Worm (Caenorhabditis elegans) whole organism, early embryonic: ENCODE data around the gene Y47D7A.2.

Source experiments
- B0310.2 ChIP-seq: sonication (generic microtip); optimal IDR thresholded peaks from 2 replicates; lab custom pipeline; 2016; ENCODE audit warnings: mild to moderate bottlenecking, missing genetic modification characterization, missing compliant biosample characterization
- F13C5.2 ChIP-seq: sonication (generic microtip); optimal IDR thresholded peaks from 2 replicates; lab custom pipeline; 2017; ENCODE audit warnings: mild to moderate bottlenecking, missing genetic modification characterization, inconsistent platforms, missing compliant biosample characterization
- aly-1 ChIP-seq: sonication (generic microtip); optimal IDR thresholded peaks from 2 replicates; lab custom pipeline; 2016; ENCODE audit warnings: missing genetic modification characterization, missing compliant biosample characterization
- ama-1 ChIP-seq: fragments of 150-350 bp; optimal IDR thresholded peaks from 2 replicates; lab custom pipeline; 2014
- ceh-13 ChIP-seq: fragments of 200-800 bp; sonication (Bioruptor generic); optimal IDR thresholded peaks from 2 replicates; lab custom pipeline; 2018; ENCODE audit warnings: mild to moderate bottlenecking, missing genetic modification characterization, missing compliant biosample characterization
- ceh-36 ChIP-seq: sonication (generic microtip); optimal IDR thresholded peaks from 2 replicates; lab custom pipeline; 2016; ENCODE audit warnings: missing genetic modification characterization, inconsistent platforms, missing compliant biosample characterization
- ets-7 ChIP-seq: sonication (generic microtip); optimal IDR thresholded peaks from 2 replicates; lab custom pipeline; 2016; ENCODE audit warnings: missing genotype, missing genetic modification characterization, missing compliant biosample characterization
- flt-1 ChIP-seq: fragments of 200-800 bp; sonication (Bioruptor generic); IDR thresholded peaks from 2 replicates; pipeline ENCODE4 v1.3.6; 2022; ENCODE audit warnings: missing genetic modification characterization, missing compliant biosample characterization
- hmbx-1 ChIP-seq: sonication (generic microtip); optimal IDR thresholded peaks from 2 replicates; lab custom pipeline; 2016; ENCODE audit warnings: mild to moderate bottlenecking, missing genetic modification characterization, missing compliant biosample characterization
- hmg-4 ChIP-seq: fragments of 200-800 bp; sonication (Bioruptor generic); optimal IDR thresholded peaks from 2 replicates; lab custom pipeline; 2018; ENCODE audit warnings: mild to moderate bottlenecking, missing genetic modification characterization, missing compliant biosample characterization
- hnd-1 ChIP-seq: sonication (generic microtip); optimal IDR thresholded peaks from 2 replicates; lab custom pipeline; 2016; ENCODE audit warnings: missing genetic modification characterization, missing compliant biosample characterization
- pes-1 ChIP-seq: fragments of 200-800 bp; sonication (Bioruptor generic); IDR thresholded peaks from 2 replicates; pipeline ENCODE4 v1.3.6; 2022; ENCODE audit warnings: missing genetic modification reagents, missing genetic modification characterization, missing compliant biosample characterization
- scrt-1 ChIP-seq: fragments of 200-800 bp; sonication (Bioruptor generic); IDR thresholded peaks from 2 replicates; pipeline ENCODE4 v1.3.6; 2022; ENCODE audit warnings: missing genetic modification characterization, missing compliant biosample characterization
- sea-1 ChIP-seq: fragments of 200-800 bp; sonication (Bioruptor generic); conservative IDR thresholded peaks from 2 replicates; pipeline ENCODE4 v1.3.6; 2022; ENCODE audit warnings: missing genetic modification characterization, missing compliant biosample characterization
- tbx-11 ChIP-seq: fragments of 200-800 bp; sonication (Bioruptor generic); IDR thresholded peaks from 2 replicates; pipeline ENCODE4 v1.3.6; 2022; ENCODE audit warnings: missing genetic modification characterization, missing compliant biosample characterization
- tbx-37 ChIP-seq: fragments of 200-800 bp; sonication (Bioruptor generic); conservative IDR thresholded peaks from 2 replicates; pipeline ENCODE4 v1.3.6; 2022; ENCODE audit warnings: missing genetic modification reagents, missing genetic modification characterization, missing compliant biosample characterization
- tra-4 ChIP-seq: sonication (generic microtip); optimal IDR thresholded peaks from 2 replicates; lab custom pipeline; 2017; ENCODE audit warnings: missing genetic modification characterization, missing compliant biosample characterization

Y47D7A.2 gene

ce11 chrV:4428202-4428601 is 8.1 kb downstream of the Y47D7A.2 start, which contains the start of gene Y47D7A.11:
TSS of gene Y47D7A.11 (minus strand) at chrV:4428302.
- TF ChIP-seq scrt-1 (no peak), hnd-1 (tag; lab: Kevin White, UChicago) (no peak), ets-7 (tag; lab: Kevin White, UChicago) (no peak), aly-1 (tag; lab: Kevin White, UChicago) (no peak), tra-4 (tag; lab: Kevin White, UChicago) (no peak), B0310.2 (tag; lab: Kevin White, UChicago) (no peak), ceh-36 (tag; lab: Kevin White, UChicago) (no peak), ama-1 (lab: Kevin White, UChicago) (no peak)

ce11 chrV:4429576-4429975 is 9.5 kb downstream of the Y47D7A.2 start, which contains the start of gene Y47D7A.12:
TSS of gene Y47D7A.12 (minus strand) at chrV:4429676.
- TF ChIP-seq scrt-1 (no peak), ceh-13 (GFP tag; lab: Kevin White, UChicago) (no peak), aly-1 (tag; lab: Kevin White, UChicago) (no peak), ama-1 (lab: Kevin White, UChicago) (no peak), tbx-37 (GFP tag; lab: Robert Waterston, UW) (no peak), ceh-36 (tag; lab: Kevin White, UChicago) (no peak), hmg-4 (no peak), pes-1 (no peak)

ce11 chrV:4432783-4433237 is 12.7 kb downstream of the Y47D7A.2 start, which contains the start of gene Y47D7A.15:
TSS of gene Y47D7A.15 (minus strand) at chrV:4433187.
- no peak for TF ChIP-seq B0310.2 (tag; lab: Kevin White, UChicago)
- TF ChIP-seq tbx-37 (GFP tag; lab: Robert Waterston, UW): no peak
- no peak for TF ChIP-seq sea-1 (GFP tag; lab: Robert Waterston, UW)
- no peak for TF ChIP-seq tbx-11 (GFP tag; lab: Robert Waterston, UW)
- no peak for TF ChIP-seq hnd-1 (tag; lab: Kevin White, UChicago)

DNA sequence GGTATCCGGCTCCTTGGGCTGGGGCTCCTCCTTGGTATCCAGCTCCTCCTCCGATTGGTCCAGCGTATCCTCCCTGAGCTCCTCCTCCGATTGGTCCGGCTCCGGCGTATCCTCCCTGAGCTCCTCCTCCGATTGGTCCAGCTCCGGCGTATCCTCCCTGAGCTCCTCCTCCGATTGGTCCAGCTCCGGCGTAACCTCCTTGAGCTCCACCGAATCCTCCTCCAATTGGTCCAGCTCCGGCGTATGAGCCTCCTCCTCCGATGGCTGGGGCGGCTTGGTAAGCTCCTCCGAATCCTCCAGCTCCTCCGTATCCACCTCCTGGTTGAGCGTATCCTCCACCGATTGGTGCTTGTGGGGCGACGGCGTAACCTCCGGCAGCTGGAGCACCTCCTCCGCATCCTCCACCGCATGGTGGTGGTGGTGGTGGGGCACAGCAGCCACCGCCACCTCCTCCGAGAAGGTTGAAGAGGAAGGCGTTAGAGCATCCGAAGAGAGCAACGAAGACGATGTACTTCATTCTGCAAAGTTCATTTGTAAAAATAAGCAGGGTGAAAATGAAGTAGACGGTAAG is 15.4 kb downstream of the Y47D7A.2 start, which contains the start of gene Y47D7A.13:
Gene Y47D7A.13 (minus strand): TSS at position 517 of the 571 bp plus-strand sequence.
- TF ChIP-seq ama-1 (lab: Kevin White, UChicago) (no peak), hnd-1 (tag; lab: Kevin White, UChicago) (no peak), hmg-4 (no peak), ceh-13 (GFP tag; lab: Kevin White, UChicago) (no peak), tbx-37 (GFP tag; lab: Robert Waterston, UW) (no peak), ets-7 (tag; lab: Kevin White, UChicago) (no peak), scrt-1 (no peak)

DNA sequence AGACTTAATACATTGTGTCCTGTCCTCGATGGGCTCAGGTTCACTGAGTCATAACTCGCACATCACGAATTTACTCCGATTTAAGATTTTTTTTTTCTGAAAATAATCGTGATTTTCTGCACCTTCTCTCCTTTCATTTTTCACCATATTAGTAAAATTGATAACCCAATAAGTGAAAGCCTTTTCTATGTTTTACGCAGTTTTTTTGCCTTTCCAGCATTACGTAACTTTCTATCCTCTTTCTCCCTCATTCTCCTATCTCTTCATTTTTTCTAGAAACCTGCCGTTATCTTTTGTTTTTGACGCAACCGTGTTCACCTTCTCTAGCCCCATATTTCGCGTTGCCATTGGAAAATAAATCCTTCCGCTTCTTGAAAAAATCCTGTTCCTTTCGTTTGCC is 17.1 kb downstream of the Y47D7A.2 start:
- no peak for TF ChIP-seq tbx-11 (GFP tag; lab: Robert Waterston, UW)
- no peak for TF ChIP-seq flt-1
- no peak for TF ChIP-seq hmg-4
- TF ChIP-seq ceh-36 (tag; lab: Kevin White, UChicago): no peak
- TF ChIP-seq F13C5.2 (tag; lab: Kevin White, UChicago): no peak
- no peak for TF ChIP-seq ceh-13 (GFP tag; lab: Kevin White, UChicago)
- TF ChIP-seq pes-1: no peak
- TF ChIP-seq tbx-37 (GFP tag; lab: Robert Waterston, UW): no peak
- TF ChIP-seq hnd-1 (tag; lab: Kevin White, UChicago): no peak
- TF ChIP-seq B0310.2 (tag; lab: Kevin White, UChicago): no peak
- TF ChIP-seq tra-4 (tag; lab: Kevin White, UChicago): no peak
- TF ChIP-seq aly-1 (tag; lab: Kevin White, UChicago): no peak
- no peak for TF ChIP-seq hmbx-1 (tag; lab: Kevin White, UChicago)
- TF ChIP-seq scrt-1: no peak
- no peak for TF ChIP-seq ets-7 (tag; lab: Kevin White, UChicago)
- no peak for TF ChIP-seq sea-1 (GFP tag; lab: Robert Waterston, UW)

DNA sequence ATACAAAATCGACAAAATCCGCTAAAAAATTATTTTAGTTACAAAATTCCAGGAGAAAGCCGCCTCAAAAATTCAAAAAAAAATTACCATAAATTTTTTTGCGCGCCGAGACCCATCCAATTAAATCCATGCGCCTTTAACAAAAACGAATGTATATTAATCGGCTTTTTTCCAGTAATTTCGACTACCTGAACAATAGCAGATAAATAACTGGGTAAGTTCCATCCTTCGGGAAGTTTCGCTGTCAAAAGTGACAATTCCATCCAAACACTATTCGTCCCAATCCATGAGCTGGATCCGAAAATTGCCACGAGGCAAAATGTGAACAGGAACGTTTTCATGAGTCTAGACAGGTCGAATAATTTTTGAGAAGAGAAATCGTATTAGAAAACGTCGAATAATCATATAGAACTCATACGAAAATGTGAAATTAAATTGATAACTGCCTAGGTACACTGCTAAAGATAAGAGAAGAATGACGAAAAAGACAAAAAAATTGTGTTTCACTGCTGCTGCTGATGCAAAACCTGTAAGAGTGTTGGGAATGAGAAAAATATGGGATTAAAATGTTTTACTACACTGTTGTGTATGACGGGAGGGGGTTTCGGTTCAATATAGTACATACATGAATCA is 22.8 kb downstream of the Y47D7A.2 start, which contains the start of gene rft-1:
Gene rft-1 (minus strand): TSS at position 475 of the 633 bp plus-strand sequence.
- TF ChIP-seq ceh-13 (GFP tag; lab: Kevin White, UChicago) (no peak), hmbx-1 (tag; lab: Kevin White, UChicago) (no peak), pes-1 (no peak), scrt-1 (no peak), ceh-36 (tag; lab: Kevin White, UChicago) (no peak), aly-1 (tag; lab: Kevin White, UChicago) (no peak), F13C5.2 (tag; lab: Kevin White, UChicago) (no peak), hmg-4 (no peak), sea-1 (GFP tag; lab: Robert Waterston, UW) (no peak), flt-1 (no peak), tbx-11 (GFP tag; lab: Robert Waterston, UW) (no peak), tra-4 (tag; lab: Kevin White, UChicago) (no peak), ets-7 (tag; lab: Kevin White, UChicago) (no peak), tbx-37 (GFP tag; lab: Robert Waterston, UW) (no peak), B0310.2 (tag; lab: Kevin White, UChicago) (no peak), ama-1 (lab: Kevin White, UChicago) (no peak), hnd-1 (tag; lab: Kevin White, UChicago) (no peak)

- TF ChIP-seq hmg-4: no peak
- no peak for TF ChIP-seq B0310.2 (tag; lab: Kevin White, UChicago)
- no peak for TF ChIP-seq F13C5.2 (tag; lab: Kevin White, UChicago)
- no peak for TF ChIP-seq hmbx-1 (tag; lab: Kevin White, UChicago)
- no peak for TF ChIP-seq ets-7 (tag; lab: Kevin White, UChicago)
- no peak for TF ChIP-seq tra-4 (tag; lab: Kevin White, UChicago)
- TF ChIP-seq pes-1: no peak
- no peak for TF ChIP-seq scrt-1
- TF ChIP-seq ama-1 (lab: Kevin White, UChicago): no peak
These were observed 27.6 kb downstream of the Y47D7A.2 start for ce11 chrV:4447637-4448036.
